Fruit fly (Drosophila melanogaster) whole organism, prepupa: ENCODE results near the gene Cdc50.
A peak's percentile ranks its signal among the peaks of the same experiment; 100 is the strongest.

Source experiments
- CG10631 ChIP-seq: fragments of 200-800 bp; sonication (Bioruptor generic); optimal IDR thresholded peaks from 2 replicates; lab custom pipeline; 2016; ENCODE audit warnings: missing biosample characterization, missing genetic modification characterization
- CG10669 ChIP-seq: fragments of 200-800 bp; sonication (Bioruptor generic); optimal IDR thresholded peaks from 3 replicates; lab custom pipeline; 2018; ENCODE audit warnings: missing biosample characterization, mild to moderate bottlenecking, missing genetic modification characterization, moderate library complexity
- CG11294 ChIP-seq: fragments of 200-800 bp; sonication (Bioruptor generic); IDR thresholded peaks from 2 replicates; pipeline ENCODE4 v1.3.6; 2022; ENCODE audit warnings: missing biosample characterization, missing genetic modification characterization
- CG1621 ChIP-seq: fragments of 200-800 bp; sonication (Bioruptor generic); optimal IDR thresholded peaks from 3 replicates; lab custom pipeline; 2018; ENCODE audit warnings: missing biosample characterization, mild to moderate bottlenecking, missing genetic modification characterization
- CG31627 ChIP-seq: fragments of 200-800 bp; sonication (Bioruptor generic); optimal IDR thresholded peaks from 3 replicates; lab custom pipeline; 2016; ENCODE audit warnings: missing biosample characterization, missing genetic modification characterization
- CG6276 ChIP-seq: fragments of 200-800 bp; sonication (Bioruptor generic); optimal IDR thresholded peaks from 2 replicates; lab custom pipeline; 2017; ENCODE audit warnings: missing biosample characterization, mild to moderate bottlenecking, missing genetic modification characterization
- CG6808 ChIP-seq: fragments of 200-800 bp; sonication (Bioruptor generic); optimal IDR thresholded peaks from 3 replicates; lab custom pipeline; 2017; ENCODE audit warnings: missing biosample characterization, missing genetic modification characterization, mild to moderate bottlenecking, moderate library complexity, missing genetic modification reagents
- CG7368 ChIP-seq: fragments of 200-800 bp; sonication (Bioruptor generic); optimal IDR thresholded peaks from 3 replicates; lab custom pipeline; 2016; ENCODE audit warnings: missing biosample characterization, missing genetic modification characterization
- CG8119 ChIP-seq: fragments of 200-800 bp; sonication (Bioruptor generic); IDR thresholded peaks from 3 replicates; pipeline ENCODE4 v1.3.6; 2022; ENCODE audit warnings: missing biosample characterization, missing genetic modification characterization
- CG8319 ChIP-seq: fragments of 200-800 bp; sonication (Bioruptor generic); optimal IDR thresholded peaks from 3 replicates; lab custom pipeline; 2016; ENCODE audit warnings: missing biosample characterization, missing genetic modification characterization
- CG8632 ChIP-seq: fragments of 200-800 bp; sonication (Bioruptor generic); optimal IDR thresholded peaks from 3 replicates; lab custom pipeline; 2016; ENCODE audit warnings: missing biosample characterization, missing genetic modification characterization
- CG9139 ChIP-seq: fragments of 200-800 bp; sonication (Bioruptor generic); optimal IDR thresholded peaks from 3 replicates; lab custom pipeline; 2017; ENCODE audit warnings: missing biosample characterization, mild to moderate bottlenecking, missing genetic modification characterization
- Eip75B ChIP-seq: fragments of 200-800 bp; sonication (Bioruptor generic); optimal IDR thresholded peaks from 3 replicates; lab custom pipeline; 2016; ENCODE audit warnings: missing biosample characterization, missing genetic modification characterization
- Eip78C ChIP-seq: fragments of 200-800 bp; sonication (Bioruptor generic); peaks from one replicate; lab custom pipeline; 2016; ENCODE audit warnings: missing biosample characterization, missing genetic modification characterization
- Met ChIP-seq: fragments of 200-800 bp; sonication (Bioruptor generic); optimal IDR thresholded peaks from 3 replicates; lab custom pipeline; 2016; ENCODE audit warnings: missing biosample characterization, missing genetic modification characterization
- OdsH ChIP-seq: fragments of 200-800 bp; sonication (Bioruptor generic); optimal IDR thresholded peaks from 3 replicates; lab custom pipeline; 2016; ENCODE audit warnings: missing biosample characterization, missing genetic modification characterization
- Sox14 ChIP-seq: fragments of 200-800 bp; sonication (Bioruptor generic); optimal IDR thresholded peaks from 3 replicates; lab custom pipeline; 2016; ENCODE audit warnings: missing biosample characterization, missing genetic modification characterization
- achi ChIP-seq: fragments of 200-800 bp; sonication (Bioruptor generic); optimal IDR thresholded peaks from 3 replicates; lab custom pipeline; 2016; ENCODE audit warnings: missing biosample characterization, missing genetic modification characterization
- acj6 ChIP-seq: fragments of 200-800 bp; sonication (Bioruptor generic); optimal IDR thresholded peaks from 3 replicates; lab custom pipeline; 2016; ENCODE audit warnings: missing biosample characterization, missing genetic modification characterization
- dsx ChIP-seq: fragments of 200-800 bp; optimal IDR thresholded peaks from 3 replicates; lab custom pipeline; 2019; ENCODE audit warnings: missing biosample characterization, mild to moderate bottlenecking, missing genetic modification characterization, moderate library complexity; ENCODE audit not compliant: poor library complexity, severe bottlenecking
- esn ChIP-seq: fragments of 200-800 bp; sonication (Bioruptor generic); optimal IDR thresholded peaks from 2 replicates; lab custom pipeline; 2016; ENCODE audit warnings: missing biosample characterization, mild to moderate bottlenecking, missing genetic modification characterization, moderate library complexity
- fd85E ChIP-seq: fragments of 200-800 bp; sonication (Bioruptor generic); optimal IDR thresholded peaks from 3 replicates; lab custom pipeline; 2016; ENCODE audit warnings: missing biosample characterization, missing genetic modification characterization
- fkh ChIP-seq: fragments of 200-800 bp; sonication (Bioruptor generic); optimal IDR thresholded peaks from 3 replicates; lab custom pipeline; 2017; ENCODE audit warnings: missing biosample characterization, mild to moderate bottlenecking, missing genetic modification characterization, moderate library complexity
- lz ChIP-seq: fragments of 200-800 bp; sonication (Bioruptor generic); optimal IDR thresholded peaks from 3 replicates; lab custom pipeline; 2016; ENCODE audit warnings: missing biosample characterization, missing genetic modification characterization
- net ChIP-seq: fragments of 200-800 bp; sonication (Bioruptor generic); optimal IDR thresholded peaks from 3 replicates; lab custom pipeline; 2016; ENCODE audit warnings: missing biosample characterization, missing genetic modification characterization
- pdm3 ChIP-seq: fragments of 200-800 bp; sonication (Bioruptor generic); optimal IDR thresholded peaks from 3 replicates; lab custom pipeline; 2016; ENCODE audit warnings: missing biosample characterization, missing genetic modification characterization
- ss ChIP-seq, 2 experiments: fragments of 200-800 bp; sonication (Bioruptor generic); optimal IDR thresholded peaks; 2 replicates in 1 of 2; 3 replicates in 1 of 2; lab custom pipeline; 2017 to 2018; ENCODE audit warnings: mild to moderate bottlenecking in 2 of 2, missing biosample characterization in 2 of 2, missing genetic modification characterization in 2 of 2, moderate library complexity in 1 of 2
- svp ChIP-seq: fragments of 200-800 bp; sonication (Bioruptor generic); peaks from one replicate; lab custom pipeline; 2016; ENCODE audit warnings: missing biosample characterization, missing genetic modification characterization
- topi ChIP-seq: fragments of 200-800 bp; sonication (Bioruptor generic); optimal IDR thresholded peaks from 3 replicates; lab custom pipeline; 2016; ENCODE audit warnings: missing biosample characterization, missing genetic modification characterization

Gene Cdc50

DNA sequence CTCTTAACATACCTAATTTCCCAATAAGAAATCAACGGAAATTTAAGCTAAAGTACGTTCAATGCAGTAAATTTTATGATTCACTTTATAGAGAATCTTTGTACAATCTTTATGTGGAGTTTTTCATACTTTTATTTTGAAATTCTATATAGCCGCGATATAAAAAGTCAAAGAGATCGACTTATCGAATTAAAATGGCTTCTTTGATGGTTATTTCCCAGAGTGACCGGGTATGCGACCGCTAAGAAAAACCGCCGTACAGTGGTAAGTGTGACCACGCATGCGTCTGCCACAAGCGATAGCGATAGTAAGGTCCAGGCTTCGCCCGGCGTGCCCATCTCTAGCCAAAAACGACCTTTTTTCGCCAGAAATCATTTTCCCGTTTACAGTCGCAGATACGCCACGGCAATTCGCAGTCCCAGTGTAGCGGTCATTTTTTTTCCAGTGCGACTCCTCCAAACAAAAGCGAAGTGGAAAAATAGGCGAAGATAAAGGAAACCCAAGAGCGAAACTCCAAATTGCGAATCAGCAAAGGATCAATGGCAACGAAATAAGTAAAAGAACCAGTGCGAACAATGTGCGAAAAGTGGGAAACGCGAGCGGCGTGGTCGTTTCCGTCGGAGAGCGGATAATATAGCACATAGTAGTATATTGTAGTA is 18.5 kb downstream of the Cdc50 start, which contains the start of gene hang (continued):
- peak; percentile 28 for TF ChIP-seq CG9139
- peak; percentile 29 for TF ChIP-seq CG6808 (GFP tag; lab: Kevin White, UChicago)
- peak; percentile 4 for TF ChIP-seq CG10669 (GFP tag; lab: Kevin White, UChicago)
- TF ChIP-seq CG8319 (GFP tag; lab: Kevin White, UChicago) = no peak
- TF ChIP-seq acj6 (GFP tag; lab: Kevin White, UChicago) = peak; percentile 6
- peak; percentile 7 for TF ChIP-seq OdsH (GFP tag; lab: Kevin White, UChicago)
- TF ChIP-seq CG1621 (tag; lab: Kevin White, UChicago) = peak; percentile 89
- TF ChIP-seq fd85E (GFP tag; lab: Kevin White, UChicago) = peak; percentile 46

dm6 chrX:16421899-16422412 is 19.1 kb downstream of the Cdc50 start, which contains the start of gene AnxB11:
Gene AnxB11, minus strand, starts transcription at chrX:16422265.
- peak; percentile 64 for TF ChIP-seq Eip78C (GFP tag; lab: Kevin White, UChicago)
- no peak for TF ChIP-seq CG6276 (GFP tag; lab: Kevin White, UChicago)
- peak; percentile 9 for TF ChIP-seq achi (GFP tag; lab: Kevin White, UChicago)
- TF ChIP-seq ss (GFP tag; optimal IDR thresholded peaks at IDR 0.05; lab: Kevin White, UChicago) = peak in 1 of 2 experiments; percentile 9
- peak; percentile 23 for TF ChIP-seq dsx (GFP tag; lab: Kevin White, UChicago)

DNA sequence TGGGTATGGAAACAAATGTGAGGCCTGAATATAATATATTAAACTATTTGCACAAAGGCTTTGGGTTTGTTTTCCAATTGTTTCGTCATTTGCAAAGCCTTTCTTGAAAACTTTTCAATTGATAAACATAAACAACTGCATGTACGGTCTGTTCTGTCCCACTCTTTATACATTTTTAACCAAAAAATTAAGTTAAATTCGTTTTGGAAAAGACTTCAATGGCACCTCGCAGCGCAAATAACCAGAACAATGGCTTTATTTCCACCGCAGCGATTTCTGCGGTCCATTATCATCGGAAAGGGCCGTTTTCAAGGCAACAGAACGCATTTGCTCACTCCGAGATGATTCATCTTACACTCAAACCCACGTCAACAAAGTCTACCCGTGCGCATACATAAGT is 20.2 kb downstream of the Cdc50 start:
- TF ChIP-seq CG8632 (no peak), net (GFP tag; lab: Kevin White, UChicago) (no peak), Sox14 (GFP tag; lab: Kevin White, UChicago) (peak; percentile 18), svp (GFP tag; lab: Kevin White, UChicago) (peak; percentile 30), Eip78C (GFP tag; lab: Kevin White, UChicago) (peak; percentile 12), esn (no peak), pdm3 (no peak)

dm6 chrX:16420048-16420447 is 21.0 kb downstream of the Cdc50 start:
- TF ChIP-seq dsx (GFP tag; lab: Kevin White, UChicago) (no peak), pdm3 (no peak), CG9139 (no peak), fkh (peak; percentile 52), topi (no peak)

DNA sequence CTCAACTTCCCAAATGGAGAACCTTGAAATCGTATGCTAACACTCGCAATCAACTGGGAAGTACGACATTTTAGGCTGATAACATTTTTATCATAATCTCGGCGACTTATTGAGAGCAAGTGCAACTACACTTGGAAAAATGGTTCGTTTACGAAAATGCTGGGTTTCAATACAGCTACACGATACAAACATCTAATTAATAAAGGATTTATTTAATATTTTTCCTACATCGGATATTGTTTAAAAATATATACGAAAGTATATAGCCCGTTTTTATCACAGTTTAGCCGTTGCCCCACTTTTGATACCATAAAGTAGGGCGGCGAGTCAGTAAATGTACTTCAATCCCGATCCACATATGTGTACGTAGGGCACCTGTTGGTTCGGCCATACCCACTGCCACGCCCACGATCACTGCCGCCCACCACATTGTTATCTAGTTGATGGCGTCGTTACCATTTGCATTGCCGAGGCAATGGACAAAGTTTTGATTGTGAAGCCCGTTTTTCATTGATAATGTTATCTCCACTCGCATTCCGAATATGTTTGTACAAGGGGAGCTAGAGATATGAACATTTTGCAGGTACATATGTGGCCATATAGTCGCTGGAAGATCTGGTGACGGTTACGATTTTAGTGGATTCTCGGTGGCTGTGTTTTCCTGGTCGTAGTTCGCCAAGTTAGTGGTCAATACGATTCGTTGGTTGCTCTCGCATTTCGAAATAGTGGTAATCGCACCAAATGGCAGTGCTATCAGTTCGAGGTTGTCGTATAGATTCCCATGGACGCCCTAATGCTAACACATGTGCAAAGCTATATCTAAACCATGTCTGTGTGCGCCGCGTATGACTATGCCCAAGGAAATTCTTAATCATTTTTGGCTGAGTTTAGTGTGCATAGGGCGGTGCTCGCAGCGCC is 26.4 kb downstream of the Cdc50 start, which contains the start of gene Traf-like:
TSS of gene Traf-like (plus strand) at position 596 of the 918 bp plus-strand sequence.
- TF ChIP-seq CG8632 (no peak), Met (no peak), achi (GFP tag; lab: Kevin White, UChicago) (no peak), Eip78C (GFP tag; lab: Kevin White, UChicago) (peak; percentile 51), CG7368 (GFP tag; lab: Kevin White, UChicago) (no peak), CG10631 (GFP tag; lab: Kevin White, UChicago) (no peak), CG8119 (no peak), svp (GFP tag; lab: Kevin White, UChicago) (peak; percentile 81), CG11294 (no peak), CG31627 (no peak), esn (peak; percentile 5), topi (peak; percentile 5), fd85E (GFP tag; lab: Kevin White, UChicago) (no peak), dsx (GFP tag; lab: Kevin White, UChicago) (no peak), fkh (peak; percentile 38), Eip75B (GFP tag; lab: Kevin White, UChicago) (peak; percentile 50), CG10669 (GFP tag; lab: Kevin White, UChicago) (no peak), lz (GFP tag; lab: Kevin White, UChicago) (peak; percentile 13), net (GFP tag; lab: Kevin White, UChicago) (no peak)
